Worm (Caenorhabditis elegans): ENCODE results near the gene Y39G8B.2.
A peak's percentile ranks its signal among the peaks of the same experiment; 100 is the strongest.
"Not testable (repeated sequence)": the region's sequence is repeated elsewhere in the genome, so short reads cannot be mapped to it uniquely, and the experiment has no call there.

Y39G8B.2 gene

DNA sequence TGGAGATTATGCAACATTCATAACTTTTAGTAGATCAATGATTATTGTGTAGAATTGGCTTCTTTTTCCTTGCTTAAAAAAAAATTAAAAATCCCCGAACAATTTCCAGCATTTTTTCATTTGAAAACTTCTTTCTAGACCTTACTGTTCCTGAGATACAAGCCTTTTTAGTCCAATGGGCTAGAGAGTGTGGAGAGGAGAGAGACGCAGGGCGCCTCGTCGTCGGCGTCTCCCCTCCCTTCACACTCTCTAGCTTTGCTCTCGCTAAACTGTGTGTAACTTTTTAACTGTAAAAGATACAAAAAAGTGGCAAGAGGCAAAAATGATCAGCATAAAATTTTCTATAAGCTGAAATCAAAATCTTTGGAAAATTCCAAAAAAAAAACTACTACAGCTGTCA is 29.2 kb upstream of the Y39G8B.2 start:
- TF ChIP-seq syd-9 (tag; optimal IDR thresholded peaks at IDR 0.05) (no peak), ceh-19 (GFP tag; optimal IDR thresholded peaks at IDR 0.05) (no peak), hlh-30 (tag; optimal IDR thresholded peaks at IDR 0.05; ENCODE audit: insufficient read depth) (no peak), lim-6 (tag; optimal IDR thresholded peaks at IDR 0.05) (no peak), K02D7.2 (tag; optimal IDR thresholded peaks at IDR 0.05) (no peak), lin-11 (tag; optimal IDR thresholded peaks at IDR 0.05) (no peak), tbx-7 (tag; optimal IDR thresholded peaks at IDR 0.05) (no peak), unc-55 (GFP tag; optimal IDR thresholded peaks at IDR 0.05) (no peak), ceh-18 (tag; optimal IDR thresholded peaks at IDR 0.05) (no peak), ceh-6 (GFP tag; optimal IDR thresholded peaks at IDR 0.05) (no peak), unc-86 (tag; optimal IDR thresholded peaks at IDR 0.05) (no peak), pat-9 (tag; optimal IDR thresholded peaks at IDR 0.05) (no peak), unc-42 (tag; optimal IDR thresholded peaks at IDR 0.05) (no peak), pros-1 (tag; optimal IDR thresholded peaks at IDR 0.05) (no peak)

DNA sequence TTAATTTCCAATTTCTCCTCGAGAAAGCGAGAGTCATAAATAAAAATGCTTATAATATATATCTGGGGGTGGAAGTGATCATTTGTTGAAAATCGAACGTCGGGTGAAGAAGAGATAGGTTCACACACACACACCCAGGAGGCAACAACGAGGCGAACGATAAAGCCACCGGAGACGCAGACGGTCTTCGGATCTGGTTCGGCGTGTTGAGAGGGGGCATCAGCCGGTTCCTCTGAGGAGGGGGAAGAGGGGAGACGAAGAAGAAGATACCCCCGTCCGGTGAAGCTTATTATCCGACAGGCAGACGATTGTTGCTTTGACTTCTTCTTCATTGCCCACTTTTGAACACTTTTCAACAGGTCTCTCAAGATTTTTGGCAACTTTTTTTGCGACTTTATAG is 28.7 kb upstream of the Y39G8B.2 start:
- TF ChIP-seq eyg-1 (tag; optimal IDR thresholded peaks at IDR 0.05) (no peak), ceh-31 (tag; optimal IDR thresholded peaks at IDR 0.05) (peak; percentile 21)

DNA sequence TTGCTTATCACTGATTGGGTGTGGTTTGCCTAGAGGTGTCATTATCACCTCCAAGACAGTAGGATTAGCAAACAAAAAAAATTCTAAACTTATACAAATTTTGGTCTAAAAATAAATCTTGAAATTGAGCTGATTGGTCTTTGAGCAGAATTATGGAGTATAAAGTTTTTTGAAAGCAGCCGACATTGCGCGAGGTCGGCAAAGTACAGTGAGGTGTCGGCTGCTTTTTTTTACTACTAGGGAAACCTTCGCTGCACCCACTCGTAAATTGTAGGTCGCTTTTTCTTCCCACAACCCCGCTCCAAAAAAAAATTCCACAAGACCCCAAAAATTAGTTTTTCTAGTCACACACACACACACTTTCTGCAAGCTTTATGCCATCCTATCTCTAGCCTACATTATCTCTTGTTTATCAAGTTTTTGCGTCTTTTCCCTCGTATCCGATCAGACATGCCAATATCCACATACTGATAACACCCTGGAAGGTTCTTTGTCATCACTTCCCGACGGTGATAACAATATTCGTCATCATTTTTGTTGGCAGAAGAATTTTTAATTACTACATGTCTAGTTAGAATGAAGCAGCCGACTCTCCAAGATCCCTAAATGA is 27.9 kb upstream of the Y39G8B.2 start:
- TF ChIP-seq pat-9 (tag; optimal IDR thresholded peaks at IDR 0.05) = no peak
- no peak for TF ChIP-seq rnt-1 (tag; optimal IDR thresholded peaks at IDR 0.05)
- TF ChIP-seq unc-42 (tag; optimal IDR thresholded peaks at IDR 0.05) = no peak

DNA sequence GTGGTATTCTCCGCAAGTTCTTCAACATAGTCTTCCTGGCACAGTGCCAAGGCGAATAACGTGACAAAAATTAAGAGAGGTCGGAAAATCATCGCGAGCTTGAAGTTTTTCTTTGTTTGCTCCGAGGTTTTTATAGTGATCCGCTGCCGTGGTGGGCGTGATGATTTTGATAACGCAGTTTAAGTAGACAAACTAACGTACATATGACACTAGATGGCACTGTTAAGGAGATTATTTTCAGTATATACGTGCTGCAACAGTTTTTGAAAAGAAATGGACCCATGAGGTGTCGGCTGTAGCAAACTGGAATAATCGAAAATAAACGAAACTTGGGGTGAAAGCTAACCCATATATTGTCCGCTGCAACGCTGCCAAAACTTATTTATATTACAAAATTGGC is 26.2 kb upstream of the Y39G8B.2 start, which contains the start of gene F01D5.5:
Gene F01D5.5 (minus strand): TSS at position 101 of the 400 bp plus-strand sequence.
- TF ChIP-seq pat-9 (tag; optimal IDR thresholded peaks at IDR 0.05) (no peak), pha-2 (tag; optimal IDR thresholded peaks at IDR 0.05) (no peak), C38D4.7 (GFP tag; optimal IDR thresholded peaks at IDR 0.05) (no peak), F13H6.1 (tag; optimal IDR thresholded peaks at IDR 0.05) (no peak), unc-55 (GFP tag; optimal IDR thresholded peaks at IDR 0.05) (no peak), ceh-19 (GFP tag; optimal IDR thresholded peaks at IDR 0.05) (no peak), ama-1 (optimal IDR thresholded peaks at IDR 0.05) (no peak), hlh-6 (tag; optimal IDR thresholded peaks at IDR 0.05) (no peak), ets-4 (tag; optimal IDR thresholded peaks at IDR 0.05) (no peak), nhr-11 (tag; optimal IDR thresholded peaks at IDR 0.05) (no peak), odd-2 (tag; optimal IDR thresholded peaks at IDR 0.05) (no peak), dmd-4 (tag; optimal IDR thresholded peaks at IDR 0.05; ENCODE audit: borderline replicate concordance) (no peak), ceh-18 (tag; optimal IDR thresholded peaks at IDR 0.05) (no peak), C08G9.2 (tag; optimal IDR thresholded peaks at IDR 0.05) (no peak), ref-2 (tag; optimal IDR thresholded peaks at IDR 0.05) (no peak), pha-4 (tag; optimal IDR thresholded peaks at IDR 0.05) (no peak)

DNA sequence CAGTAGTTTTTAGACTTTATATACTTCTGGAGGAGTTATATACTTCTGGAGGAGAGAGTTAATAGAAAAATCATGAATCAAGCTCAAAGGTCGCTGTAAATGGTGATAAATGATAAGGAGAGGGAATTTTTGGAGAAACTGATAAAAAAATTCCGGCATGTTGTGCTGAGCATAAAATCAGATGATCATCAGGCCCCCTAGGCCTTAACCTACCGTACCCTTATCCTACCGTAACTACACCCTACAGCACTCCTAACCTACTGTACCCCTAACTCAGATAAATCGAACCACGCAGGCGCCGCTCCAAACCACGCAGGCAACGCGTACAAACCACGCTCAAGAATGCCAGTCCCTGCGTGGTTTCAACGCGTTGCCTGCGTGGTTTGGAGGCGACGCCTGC is 24.0 kb upstream of the Y39G8B.2 start, which contains the start of gene F01D5.3:
Gene F01D5.3 (minus strand): TSS at position 101 of the 400 bp plus-strand sequence.
- TF ChIP-seq K02D7.2, fax-1, pax-1 (tag; optimal IDR thresholded peaks at IDR 0.05): not testable (repeated sequence)

DNA sequence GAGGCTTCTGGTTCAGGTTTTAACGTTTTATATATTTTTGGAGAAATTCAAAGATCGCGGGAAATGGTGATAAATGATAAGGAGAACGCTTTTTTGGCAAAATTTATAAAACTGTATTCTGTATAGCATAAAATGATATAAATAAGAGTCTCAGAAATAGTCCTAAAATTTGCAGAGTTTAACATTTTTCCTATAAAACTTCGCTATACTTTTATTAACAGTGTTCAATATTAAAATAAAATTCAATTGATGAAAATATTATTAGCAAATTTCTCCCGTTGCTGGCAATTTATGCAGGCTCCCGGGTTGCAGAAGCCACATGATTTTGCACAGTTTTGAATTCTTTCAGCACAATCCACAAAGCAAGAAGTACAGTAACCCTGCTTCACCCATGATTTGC is 22.9 kb upstream of the Y39G8B.2 start, which contains the start of gene F01D5.2:
Gene F01D5.2 (minus strand): TSS at position 101 of the 400 bp plus-strand sequence.
- TF ChIP-seq eyg-1 (tag; optimal IDR thresholded peaks at IDR 0.05) = no peak
- TF ChIP-seq odd-2 (tag; optimal IDR thresholded peaks at IDR 0.05) = no peak
- no peak for TF ChIP-seq pax-1 (tag; optimal IDR thresholded peaks at IDR 0.05)
- no peak for TF ChIP-seq hlh-8 (tag; optimal IDR thresholded peaks at IDR 0.05)
- TF ChIP-seq T23F11.4 (GFP tag; optimal IDR thresholded peaks at IDR 0.05) = no peak
- no peak for TF ChIP-seq ztf-16 (tag; optimal IDR thresholded peaks at IDR 0.05)
- no peak for TF ChIP-seq dmd-4 (tag; optimal IDR thresholded peaks at IDR 0.05; ENCODE audit: borderline replicate concordance)
- no peak for TF ChIP-seq C38D4.7 (GFP tag; optimal IDR thresholded peaks at IDR 0.05)
- no peak for TF ChIP-seq ceh-48 (tag; optimal IDR thresholded peaks at IDR 0.05)
- no peak for TF ChIP-seq ref-2 (tag; optimal IDR thresholded peaks at IDR 0.05)
- no peak for TF ChIP-seq ets-4 (tag; optimal IDR thresholded peaks at IDR 0.05)
- TF ChIP-seq pha-4 (tag; optimal IDR thresholded peaks at IDR 0.05) = no peak
- TF ChIP-seq nhr-232 (tag; optimal IDR thresholded peaks at IDR 0.05) = no peak
- TF ChIP-seq madf-2 (tag; optimal IDR thresholded peaks at IDR 0.05) = no peak
- TF ChIP-seq K09A11.1 (tag; optimal IDR thresholded peaks at IDR 0.05; ENCODE audit: insufficient read depth) = no peak
- TF ChIP-seq pha-2 (tag; optimal IDR thresholded peaks at IDR 0.05) = no peak
